Worm (Caenorhabditis elegans) whole organism, early embryonic: Measurements from ENCODE around the gene srx-134.

Experiments used
- F13C5.2 ChIP-seq: sonication (generic microtip); optimal IDR thresholded peaks from 2 replicates; lab custom pipeline; 2017; ENCODE audit warnings: mild to moderate bottlenecking, missing genetic modification characterization, inconsistent platforms, missing compliant biosample characterization
- ama-1 ChIP-seq: fragments of 150-350 bp; optimal IDR thresholded peaks from 2 replicates; lab custom pipeline; 2014
- ceh-13 ChIP-seq: fragments of 200-800 bp; sonication (Bioruptor generic); optimal IDR thresholded peaks from 2 replicates; lab custom pipeline; 2018; ENCODE audit warnings: mild to moderate bottlenecking, missing genetic modification characterization, missing compliant biosample characterization
- flt-1 ChIP-seq: fragments of 200-800 bp; sonication (Bioruptor generic); IDR thresholded peaks from 2 replicates; pipeline ENCODE4 v1.3.6; 2022; ENCODE audit warnings: missing genetic modification characterization, missing compliant biosample characterization
- pes-1 ChIP-seq: fragments of 200-800 bp; sonication (Bioruptor generic); IDR thresholded peaks from 2 replicates; pipeline ENCODE4 v1.3.6; 2022; ENCODE audit warnings: missing genetic modification reagents, missing genetic modification characterization, missing compliant biosample characterization
- scrt-1 ChIP-seq: fragments of 200-800 bp; sonication (Bioruptor generic); IDR thresholded peaks from 2 replicates; pipeline ENCODE4 v1.3.6; 2022; ENCODE audit warnings: missing genetic modification characterization, missing compliant biosample characterization

DNA sequence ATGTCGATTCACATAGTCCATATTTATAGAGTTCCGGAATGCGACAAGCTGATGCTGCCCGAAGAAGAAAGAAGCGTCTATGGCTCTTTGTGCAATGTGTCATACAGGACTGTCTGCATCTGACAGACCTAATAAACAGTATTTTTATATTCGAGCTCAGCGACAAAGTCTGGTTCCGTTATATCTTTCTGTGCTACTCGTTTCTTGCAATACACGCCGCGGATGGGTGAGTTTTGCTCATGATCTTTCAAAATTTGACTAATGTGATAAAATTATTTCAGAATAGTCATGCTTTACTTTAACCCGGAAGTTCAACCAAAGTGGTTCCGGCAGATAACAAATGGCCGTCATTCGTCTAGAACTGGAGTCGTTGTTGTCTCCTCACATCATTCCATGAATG lies 7.4 kb upstream of the srx-134 start:
- TF ChIP-seq ceh-13 (no peak), flt-1 (no peak), ama-1 (lab: Kevin White, UChicago) (no peak), pes-1 (GFP tag; lab: Robert Waterston, UW) (no peak), scrt-1 (GFP tag; lab: Robert Waterston, UW) (no peak), F13C5.2 (tag; lab: Kevin White, UChicago) (no peak)
